Fruit fly (Drosophila melanogaster) whole organism, wandering third instar larva: Measurements from ENCODE around the gene CG43400.

Source experiments
- Abd-B ChIP-seq: fragments of >200 bp; optimal IDR thresholded peaks from 2 replicates; lab custom pipeline; 2017; ENCODE audit warnings: missing biosample characterization, missing genetic modification characterization
- CG32264 ChIP-seq: fragments of 200-800 bp; sonication (Bioruptor generic); optimal IDR thresholded peaks from 2 replicates; lab custom pipeline; 2016; ENCODE audit warnings: missing biosample characterization, missing genetic modification characterization
- CG9705 ChIP-seq: fragments of 200-800 bp; sonication (Bioruptor generic); optimal IDR thresholded peaks from 2 replicates; lab custom pipeline; 2018; ENCODE audit warnings: missing biosample characterization, mild to moderate bottlenecking, missing genetic modification characterization
- CrebA ChIP-seq: fragments of 200-800 bp; sonication (Bioruptor generic); optimal IDR thresholded peaks from 2 replicates; lab custom pipeline; 2016; ENCODE audit warnings: missing biosample characterization, mild to moderate bottlenecking, missing genetic modification characterization, borderline replicate concordance
- Dfd ChIP-seq: fragments of >200 bp; optimal IDR thresholded peaks from 2 replicates; lab custom pipeline; 2017; ENCODE audit warnings: missing biosample characterization, missing genetic modification characterization
- Dif ChIP-seq: fragments of 200-275, 200-300 bp; sonication (Bioruptor generic); optimal IDR thresholded peaks from 2 replicates; lab custom pipeline; 2018; ENCODE audit warnings: missing biosample characterization, missing genetic modification characterization; ENCODE audit not compliant: partially characterized antibody
- GATAd ChIP-seq: sonication (Bioruptor generic); optimal IDR thresholded peaks from 2 replicates; lab custom pipeline; 2016; ENCODE audit warnings: missing biosample characterization, missing genetic modification characterization
- HLH106 ChIP-seq: fragments of 200-800 bp; optimal IDR thresholded peaks from 3 replicates; lab custom pipeline; 2019; ENCODE audit warnings: missing biosample characterization, mild to moderate bottlenecking, missing genetic modification characterization, moderate library complexity
- Hnf4 ChIP-seq: fragments of 200-800 bp; sonication (Bioruptor generic); optimal IDR thresholded peaks from 2 replicates; lab custom pipeline; 2016; ENCODE audit warnings: missing biosample characterization, mild to moderate bottlenecking, missing genetic modification characterization
- Hr78 ChIP-seq: fragments of >200 bp; optimal IDR thresholded peaks from 2 replicates; lab custom pipeline; 2017; ENCODE audit warnings: missing biosample characterization, missing genetic modification characterization
- Hr83 ChIP-seq: fragments of 200-300 bp; sonication (Bioruptor generic); optimal IDR thresholded peaks from 2 replicates; lab custom pipeline; 2016; ENCODE audit warnings: missing biosample characterization, mild to moderate bottlenecking, missing genetic modification characterization, moderate library complexity; ENCODE audit not compliant: poor library complexity, severe bottlenecking
- Jra ChIP-seq: sonication (Bioruptor generic); optimal IDR thresholded peaks from 2 replicates; lab custom pipeline; 2016; ENCODE audit warnings: missing biosample characterization, missing genetic modification characterization
- Mio ChIP-seq: sonication (Bioruptor generic); optimal IDR thresholded peaks from 2 replicates; lab custom pipeline; 2016; ENCODE audit warnings: missing biosample characterization, missing genetic modification characterization
- Myc ChIP-seq: fragments of >200 bp; optimal IDR thresholded peaks from 2 replicates; lab custom pipeline; 2017
- N ChIP-seq: fragments of >200 bp; optimal IDR thresholded peaks from 2 replicates; lab custom pipeline; 2018; ENCODE audit warnings: missing biosample characterization, missing external identifiers, missing genetic modification characterization
- OdsH ChIP-seq: fragments of 200-800 bp; sonication (Bioruptor generic); optimal IDR thresholded peaks from 2 replicates; lab custom pipeline; 2016; ENCODE audit warnings: missing biosample characterization, mild to moderate bottlenecking, missing genetic modification characterization
- Rel ChIP-seq, 2 experiments: fragments of 200-800 bp; sonication (Bioruptor generic) in 1 of 2; optimal IDR thresholded peaks; 2 replicates in 1 of 2; 3 replicates in 1 of 2; lab custom pipeline; 2016 to 2019; ENCODE audit warnings: mild to moderate bottlenecking in 2 of 2, missing biosample characterization in 2 of 2, missing genetic modification characterization in 2 of 2, moderate library complexity in 1 of 2
- Sp1 ChIP-seq: fragments of 200-800 bp; sonication (Bioruptor generic); optimal IDR thresholded peaks from 3 replicates; lab custom pipeline; 2019; ENCODE audit warnings: missing biosample characterization, mild to moderate bottlenecking, missing genetic modification characterization, moderate library complexity
- Vsx2 ChIP-seq: fragments of 200-300, 225-300 bp; sonication (Bioruptor generic); optimal IDR thresholded peaks from 2 replicates; lab custom pipeline; 2018; ENCODE audit warnings: missing biosample characterization, missing genetic modification characterization; ENCODE audit not compliant: partially characterized antibody
- br ChIP-seq: fragments of 200-800 bp; sonication (Bioruptor generic); optimal IDR thresholded peaks from 2 replicates; lab custom pipeline; 2016; ENCODE audit warnings: missing biosample characterization, missing genetic modification characterization
- brk ChIP-seq: fragments of 200-800 bp; sonication (Bioruptor generic); optimal IDR thresholded peaks from 2 replicates; lab custom pipeline; 2016; ENCODE audit warnings: missing biosample characterization, mild to moderate bottlenecking, missing genetic modification characterization
- dl ChIP-seq, 2 experiments: fragments of 175-275, 200-275 bp in 1 of 2; fragments of 200-275 bp in 1 of 2; sonication (Bioruptor generic); optimal IDR thresholded peaks; lab custom pipeline; 2018; ENCODE audit warnings: mild to moderate bottlenecking in 2 of 2, missing biosample characterization in 2 of 2, missing genetic modification characterization in 2 of 2, moderate library complexity in 2 of 2; ENCODE audit not compliant: partially characterized antibody in 2 of 2, insufficient read depth in 1 of 2
- dmrt93B ChIP-seq: fragments of 200-800 bp; sonication (Bioruptor generic); optimal IDR thresholded peaks from 2 replicates; lab custom pipeline; 2018; ENCODE audit warnings: missing biosample characterization, mild to moderate bottlenecking, missing genetic modification characterization
- dsf ChIP-seq: sonication (Bioruptor generic); optimal IDR thresholded peaks from 2 replicates; lab custom pipeline; 2016; ENCODE audit warnings: missing biosample characterization, missing genetic modification characterization, borderline replicate concordance
- ey ChIP-seq: fragments of 200-800 bp; sonication (Bioruptor generic); optimal IDR thresholded peaks from 2 replicates; lab custom pipeline; 2016; ENCODE audit warnings: missing biosample characterization, missing genetic modification characterization
- foxo ChIP-seq, 2 experiments: fragments of 200-800 bp; sonication (Bioruptor generic); optimal IDR thresholded peaks; 2 replicates in 1 of 2; 3 replicates in 1 of 2; lab custom pipeline; 2016 to 2017; ENCODE audit warnings: missing biosample characterization in 2 of 2, missing genetic modification characterization in 2 of 2
- fru ChIP-seq: fragments of 200-800 bp; sonication (Bioruptor generic); optimal IDR thresholded peaks from 3 replicates; lab custom pipeline; 2016; ENCODE audit warnings: missing biosample characterization, mild to moderate bottlenecking, missing genetic modification characterization
- h ChIP-seq: fragments of 200-800 bp; sonication (Bioruptor generic); optimal IDR thresholded peaks from 3 replicates; lab custom pipeline; 2016; ENCODE audit warnings: missing biosample characterization, mild to moderate bottlenecking, missing genetic modification characterization
- jim ChIP-seq: fragments of 175-275, 200-325 bp; sonication (Bioruptor generic); optimal IDR thresholded peaks from 2 replicates; lab custom pipeline; 2016; ENCODE audit warnings: missing biosample characterization, mild to moderate bottlenecking, missing genetic modification characterization
- lola ChIP-seq: fragments of >200 bp; optimal IDR thresholded peaks from 2 replicates; lab custom pipeline; 2017; ENCODE audit warnings: missing biosample characterization, missing genetic modification characterization
- pan ChIP-seq: fragments of >200 bp; optimal IDR thresholded peaks from 2 replicates; lab custom pipeline; 2017
- psq ChIP-seq: fragments of 200-800 bp; sonication (Bioruptor generic); optimal IDR thresholded peaks from 3 replicates; lab custom pipeline; 2017; ENCODE audit warnings: missing biosample characterization, mild to moderate bottlenecking, missing genetic modification characterization, moderate library complexity
- rgr ChIP-seq: fragments of 200-800 bp; sonication (Bioruptor generic); optimal IDR thresholded peaks from 3 replicates; lab custom pipeline; 2016; ENCODE audit warnings: missing biosample characterization, mild to moderate bottlenecking, missing genetic modification characterization
- sage ChIP-seq: fragments of 200-800 bp; sonication (Bioruptor generic); optimal IDR thresholded peaks from 2 replicates; lab custom pipeline; 2016; ENCODE audit warnings: missing biosample characterization, mild to moderate bottlenecking, missing genetic modification characterization
- sv ChIP-seq: fragments of 200-800 bp; sonication (Bioruptor generic); optimal IDR thresholded peaks from 3 replicates; lab custom pipeline; 2016; ENCODE audit warnings: missing biosample characterization, missing genetic modification characterization
- tai ChIP-seq: sonication (Bioruptor generic); optimal IDR thresholded peaks from 2 replicates; lab custom pipeline; 2016; ENCODE audit warnings: missing biosample characterization, missing genetic modification characterization
- usp ChIP-seq: fragments of >200 bp; optimal IDR thresholded peaks from 2 replicates; lab custom pipeline; 2017; ENCODE audit warnings: missing biosample characterization, missing genetic modification characterization
- woc ChIP-seq: sonication (Bioruptor generic); optimal IDR thresholded peaks from 2 replicates; lab custom pipeline; 2016; ENCODE audit warnings: missing biosample characterization, mild to moderate bottlenecking, missing genetic modification characterization

CG43400 gene

dm6 chr2L:8514748-8515147, 24.2 kb downstream of the CG43400 start, which contains the start of the genes CG13097 and PIG-U (continued):
- TF ChIP-seq psq (GFP tag; lab: Kevin White, UChicago) (peak; percentile 80), sage (GFP tag; lab: Kevin White, UChicago) (no peak), CrebA (GFP tag; lab: Kevin White, UChicago) (no peak), tai (GFP tag; lab: Kevin White, UChicago) (no peak)
- TF ChIP-seq, all 38 proteins: peak for 18

- peak; percentile 52 for TF ChIP-seq CG32264 (GFP tag; lab: Kevin White, UChicago)
- no peak for TF ChIP-seq Dfd (GFP tag; lab: Kevin White, UChicago)
- no peak for TF ChIP-seq fru (GFP tag; lab: Kevin White, UChicago)
- no peak for TF ChIP-seq Hr78
- TF ChIP-seq OdsH (GFP tag; lab: Kevin White, UChicago): peak; percentile 64
- no peak for TF ChIP-seq tai (GFP tag; lab: Kevin White, UChicago)
- TF ChIP-seq Sp1 (GFP tag; lab: Kevin White, UChicago): peak; percentile 46
- no peak for TF ChIP-seq Myc
- TF ChIP-seq CG9705 (GFP tag; lab: Kevin White, UChicago): no peak
- TF ChIP-seq sage (GFP tag; lab: Kevin White, UChicago): no peak
- no peak for TF ChIP-seq Abd-B
- TF ChIP-seq GATAd (GFP tag; lab: Kevin White, UChicago): no peak
- peak; percentile 12 for TF ChIP-seq dsf (GFP tag; lab: Kevin White, UChicago)
- TF ChIP-seq dl (GFP tag; optimal IDR thresholded peaks at IDR 0.05; lab: Kevin White, UChicago; ENCODE audit: insufficient read depth in 1 of 2, partially characterized antibody in 2 of 2): no peak
- peak; percentile 43 to 53 for TF ChIP-seq foxo (GFP tag; optimal IDR thresholded peaks at IDR 0.05; lab: Kevin White, UChicago)
- no peak for TF ChIP-seq woc (GFP tag; lab: Kevin White, UChicago)
- TF ChIP-seq Hnf4 (GFP tag; lab: Kevin White, UChicago): peak; percentile 81
- TF ChIP-seq Mio (GFP tag; lab: Kevin White, UChicago): no peak
- TF ChIP-seq usp (GFP tag; lab: Kevin White, UChicago): no peak
- peak; percentile 75 for TF ChIP-seq rgr (GFP tag; lab: Kevin White, UChicago)
- peak; percentile 53 for TF ChIP-seq ey
- TF ChIP-seq sv (GFP tag; lab: Kevin White, UChicago): peak; percentile 38
- no peak for TF ChIP-seq lola (GFP tag; lab: Kevin White, UChicago)
- no peak for TF ChIP-seq CrebA (GFP tag; lab: Kevin White, UChicago)
- peak; percentile 42 for TF ChIP-seq Hr83 (GFP tag; lab: Kevin White, UChicago)
- TF ChIP-seq psq (GFP tag; lab: Kevin White, UChicago): peak; percentile 46
- no peak for TF ChIP-seq Dif (GFP tag; lab: Kevin White, UChicago)
- TF ChIP-seq br (GFP tag; lab: Kevin White, UChicago): peak; percentile 56
- TF ChIP-seq pan (lab: Kevin White, UChicago): no peak
- no peak for TF ChIP-seq N (GFP tag; lab: Kevin White, UChicago)
- TF ChIP-seq Jra: peak; percentile 72
- no peak for TF ChIP-seq dmrt93B
- TF ChIP-seq brk (GFP tag; lab: Kevin White, UChicago): no peak
- TF ChIP-seq jim: no peak
- no peak for TF ChIP-seq Rel (GFP tag; optimal IDR thresholded peaks at IDR 0.05; lab: Kevin White, UChicago)
- no peak for TF ChIP-seq Rel (tag; optimal IDR thresholded peaks at IDR 0.05; lab: Kevin White, UChicago)
- TF ChIP-seq h (GFP tag; lab: Kevin White, UChicago): peak; percentile 79
- TF ChIP-seq Vsx2: peak; percentile 98
- TF ChIP-seq HLH106 (tag; lab: Kevin White, UChicago): peak; percentile 36
Measured at dm6 chr2L:8517256-8517694, 26.7 kb downstream of the CG43400 start, which contains the start of the genes mRpL51 and Uba4. mRpL51 (minus strand) TSS chr2L:8517380. Uba4 (plus strand) TSS chr2L:8517411.
